Fruit fly (Drosophila melanogaster): Measurements from ENCODE around the gene CG2698.

dm6 chr3R:7967801-7968200 is 33.6 kb upstream of the CG2698 start:
- TF ChIP-seq CG8478 (optimal IDR thresholded peaks at IDR 0.05), result no peak
- no peak for TF ChIP-seq CTCF (optimal IDR thresholded peaks at IDR 0.05)

Measured in S2 (cell line).